Worm (Caenorhabditis elegans) whole organism, mixed stage, embryonic: ENCODE measurements around the gene nos-1.

Experiments
- lsy-2 ChIP-seq: fragments of 150-350 bp; optimal IDR thresholded peaks from 2 replicates; lab custom pipeline; 2014; ENCODE audit warnings: missing biosample characterization, missing genetic modification characterization
- mls-2 ChIP-seq: sonication (generic microtip); optimal IDR thresholded peaks from 2 replicates; lab custom pipeline; 2016; ENCODE audit warnings: mild to moderate bottlenecking, missing genetic modification characterization, moderate library complexity, missing compliant biosample characterization
- nhr-2 ChIP-seq: fragments of 150-350 bp; optimal IDR thresholded peaks from 2 replicates; lab custom pipeline; 2014; ENCODE audit warnings: missing biosample characterization, missing genetic modification characterization
- nhr-237 ChIP-seq: fragments of 150-350 bp; optimal IDR thresholded peaks from 2 replicates; lab custom pipeline; 2014; ENCODE audit warnings: missing biosample characterization, missing genetic modification characterization
- pha-4 ChIP-seq: fragments of 150-350 bp; optimal IDR thresholded peaks from 2 replicates; lab custom pipeline; 2018; ENCODE audit warnings: missing biosample characterization, missing genetic modification reagents, missing genetic modification characterization

- no peak for TF ChIP-seq lsy-2 (tag; lab: Kevin White, UChicago)
- TF ChIP-seq nhr-237 (tag; lab: Kevin White, UChicago) = no peak
- no peak for TF ChIP-seq mls-2 (tag; lab: Kevin White, UChicago)
- TF ChIP-seq nhr-2 (tag; lab: Kevin White, UChicago) = no peak
- no peak for TF ChIP-seq pha-4
Measured at ce11 chrII:10964748-10965147, 11.8 kb upstream of the nos-1 start.
